Fruit fly (Drosophila melanogaster) whole organism, embryonic: ENCODE measurements around the gene osk.

Experiments
- Atf6 ChIP-seq: fragments of 200-800 bp; sonication (Bioruptor generic); IDR thresholded peaks from 2 replicates; pipeline ENCODE4 v1.3.6; 2022; ENCODE audit warnings: missing biosample characterization, missing genetic modification characterization
- B-H1 ChIP-seq: fragments of 200-800 bp; sonication (Bioruptor generic); IDR thresholded peaks from 3 replicates; pipeline ENCODE4 v1.3.6; 2022; ENCODE audit warnings: missing biosample characterization, missing genetic modification characterization
- BEAF-32 ChIP-seq: fragments of 200-800 bp; sonication (Bioruptor generic); optimal IDR thresholded peaks from 3 replicates; lab custom pipeline; 2017; ENCODE audit warnings: missing biosample characterization, missing genetic modification characterization, mild to moderate bottlenecking, moderate library complexity, missing genetic modification reagents
- CG12299 ChIP-seq: fragments of 200-800 bp; sonication (Bioruptor generic); optimal IDR thresholded peaks from 2 replicates; lab custom pipeline; 2018; ENCODE audit warnings: missing biosample characterization, mild to moderate bottlenecking, missing genetic modification characterization
- CG13123 ChIP-seq: fragments of 200-800 bp; sonication (Bioruptor generic); optimal IDR thresholded peaks from 2 replicates; lab custom pipeline; 2016; ENCODE audit warnings: missing biosample characterization, missing genetic modification characterization
- CG13624 ChIP-seq: fragments of 200-800 bp; sonication (Bioruptor generic); optimal IDR thresholded peaks from 2 replicates; lab custom pipeline; 2016; ENCODE audit warnings: missing biosample characterization, missing genetic modification characterization
- CG15011 ChIP-seq: fragments of 200-800 bp; sonication (Bioruptor generic); optimal IDR thresholded peaks from 3 replicates; lab custom pipeline; 2018; ENCODE audit warnings: missing biosample characterization, mild to moderate bottlenecking, missing genetic modification characterization
- CG1602 ChIP-seq: fragments of 200-800 bp; sonication (Bioruptor generic); optimal IDR thresholded peaks from 3 replicates; lab custom pipeline; 2016; ENCODE audit warnings: missing biosample characterization, missing genetic modification characterization
- CG17829 ChIP-seq: fragments of 200-800 bp; optimal IDR thresholded peaks from 2 replicates; lab custom pipeline; 2019; ENCODE audit warnings: missing biosample characterization, mild to moderate bottlenecking, missing genetic modification characterization, moderate library complexity
- CG32772 ChIP-seq: fragments of 200-800 bp; sonication (Bioruptor generic); IDR thresholded peaks from 2 replicates; pipeline ENCODE4 v1.3.6; 2022; ENCODE audit warnings: missing biosample characterization, missing genetic modification characterization
- CG33213 ChIP-seq: fragments of 200-800 bp; sonication (Bioruptor generic); optimal IDR thresholded peaks from 3 replicates; lab custom pipeline; 2016; ENCODE audit warnings: missing biosample characterization, missing genetic modification characterization
- CG3726 ChIP-seq: fragments of 200-800 bp; sonication (Bioruptor generic); IDR thresholded peaks from 3 replicates; pipeline ENCODE4, ENCODE4 v1.3.6; 2022; ENCODE audit warnings: missing biosample characterization, missing genetic modification characterization
- CG4707 ChIP-seq: fragments of 200-800 bp; sonication (Bioruptor generic); optimal IDR thresholded peaks from 2 replicates; lab custom pipeline; 2018; ENCODE audit warnings: missing biosample characterization, mild to moderate bottlenecking, missing genetic modification characterization, moderate library complexity
- CG8924 ChIP-seq: fragments of 200-800 bp; optimal IDR thresholded peaks from 3 replicates; lab custom pipeline; 2019; ENCODE audit warnings: missing biosample characterization, mild to moderate bottlenecking, missing genetic modification characterization, moderate library complexity
- CG9437 ChIP-seq: fragments of 200-800 bp; sonication (Bioruptor generic); optimal IDR thresholded peaks from 2 replicates; lab custom pipeline; 2018; ENCODE audit warnings: missing biosample characterization, mild to moderate bottlenecking, missing genetic modification characterization
- CkIIα-i1 ChIP-seq: fragments of 200-800 bp; sonication (Bioruptor generic); IDR thresholded peaks from 2 replicates; pipeline ENCODE4 v1.3.6; 2022; ENCODE audit warnings: missing biosample characterization, missing genetic modification characterization
- D19A ChIP-seq: fragments of 200-800 bp; optimal IDR thresholded peaks from 3 replicates; lab custom pipeline; 2019; ENCODE audit warnings: missing biosample characterization, mild to moderate bottlenecking, missing genetic modification characterization, moderate library complexity
- Dad ChIP-seq: fragments of 200-800 bp; sonication (Bioruptor generic); optimal IDR thresholded peaks from 3 replicates; lab custom pipeline; 2016; ENCODE audit warnings: missing biosample characterization, missing genetic modification characterization
- Doc2 ChIP-seq: fragments of 200-800 bp; sonication (Bioruptor generic); IDR thresholded peaks from 2 replicates; pipeline ENCODE4 v1.3.6; 2022; ENCODE audit warnings: missing biosample characterization, missing genetic modification characterization
- HLH3B ChIP-seq: fragments of 200-800 bp; sonication (Bioruptor generic); IDR thresholded peaks from 2 replicates; pipeline ENCODE4 v1.3.6; 2022; ENCODE audit warnings: missing biosample characterization, missing genetic modification characterization
- Hr51 ChIP-seq, 2 experiments: fragments of 200-800 bp; sonication (Bioruptor generic); optimal IDR thresholded peaks; 2 replicates in 1 of 2; 3 replicates in 1 of 2; lab custom pipeline; 2016 to 2018; ENCODE audit warnings: missing biosample characterization in 2 of 2, missing genetic modification characterization in 2 of 2, mild to moderate bottlenecking in 1 of 2, moderate library complexity in 1 of 2
- Lhr ChIP-seq: fragments of 200-800 bp; sonication (Bioruptor generic); optimal IDR thresholded peaks from 3 replicates; lab custom pipeline; 2017; ENCODE audit warnings: mild to moderate bottlenecking, missing biosample characterization, missing genetic modification reagents, missing genetic modification characterization
- NC2β ChIP-seq: fragments of 200-800 bp; sonication (Bioruptor generic); optimal IDR thresholded peaks from 2 replicates; lab custom pipeline; 2016; ENCODE audit warnings: missing biosample characterization, missing genetic modification characterization
- TFAM ChIP-seq: fragments of 200-800 bp; sonication (Bioruptor generic); optimal IDR thresholded peaks from 2 replicates; lab custom pipeline; 2017; ENCODE audit warnings: missing biosample characterization, missing genetic modification characterization, inconsistent platforms
- Xbp1 ChIP-seq: fragments of 200-800 bp; sonication (Bioruptor generic); optimal IDR thresholded peaks from 3 replicates; lab custom pipeline; 2016; ENCODE audit warnings: missing biosample characterization, mild to moderate bottlenecking, missing genetic modification characterization
- abd-A ChIP-seq: fragments of 200-800 bp; sonication (Bioruptor generic); optimal IDR thresholded peaks from 3 replicates; lab custom pipeline; 2019; ENCODE audit warnings: missing biosample characterization, mild to moderate bottlenecking, missing genetic modification characterization, moderate library complexity
- bcd ChIP-seq: fragments of 200-800 bp; sonication (Bioruptor generic); optimal IDR thresholded peaks from 2 replicates; lab custom pipeline; 2017; ENCODE audit warnings: missing biosample characterization, mild to moderate bottlenecking, missing genetic modification characterization
- bowl ChIP-seq: fragments of 200-800 bp; sonication (Bioruptor generic); IDR thresholded peaks from 2 replicates; pipeline ENCODE4 v1.3.6; 2022; ENCODE audit warnings: missing biosample characterization, missing genetic modification characterization
- bsh ChIP-seq, 2 experiments: fragments of 200-800 bp; sonication (Bioruptor generic); optimal IDR thresholded peaks; 2 replicates each; lab custom pipeline; 2017 to 2018; ENCODE audit warnings: mild to moderate bottlenecking in 2 of 2, missing biosample characterization in 2 of 2, missing genetic modification characterization in 2 of 2, moderate library complexity in 1 of 2
- corto ChIP-seq: fragments of 200-800 bp; sonication (Bioruptor generic); optimal IDR thresholded peaks from 2 replicates; lab custom pipeline; 2016; ENCODE audit warnings: missing biosample characterization, mild to moderate bottlenecking, missing genetic modification characterization, moderate library complexity
- ems ChIP-seq: fragments of 200-800 bp; sonication (Bioruptor generic); optimal IDR thresholded peaks from 3 replicates; lab custom pipeline; 2016; ENCODE audit warnings: missing biosample characterization, missing genetic modification characterization
- exex ChIP-seq: fragments of 200-800 bp; sonication (Bioruptor generic); optimal IDR thresholded peaks from 4 replicates; lab custom pipeline; 2018; ENCODE audit warnings: missing biosample characterization, mild to moderate bottlenecking, missing genetic modification characterization, moderate library complexity
- gcm2 ChIP-seq: fragments of 200-800 bp; sonication (Bioruptor generic); optimal IDR thresholded peaks from 2 replicates; lab custom pipeline; 2016; ENCODE audit warnings: missing biosample characterization, missing genetic modification characterization
- insv ChIP-seq, 2 experiments: fragments of 200-800 bp; sonication (Bioruptor generic); optimal IDR thresholded peaks; 3 replicates each; lab custom pipeline; 2016 to 2018; ENCODE audit warnings: missing biosample characterization in 2 of 2, missing genetic modification characterization in 2 of 2
- jing ChIP-seq: fragments of 200-800 bp; sonication (Bioruptor generic); optimal IDR thresholded peaks from 2 replicates; lab custom pipeline; 2018; ENCODE audit warnings: missing biosample characterization, mild to moderate bottlenecking, missing genetic modification characterization
- lov ChIP-seq, 2 experiments: fragments of 200-800 bp in 1 of 2; fragments of >200 bp in 1 of 2; sonication (Bioruptor generic) in 1 of 2; IDR thresholded peaks in 1 of 2; optimal IDR thresholded peaks in 1 of 2; 2 replicates in 1 of 2; 3 replicates in 1 of 2; pipeline versions ENCODE4 v1.3.6 to Lab custom; 2017 to 2022; ENCODE audit warnings: missing biosample characterization in 1 of 2, missing genetic modification characterization in 1 of 2
- mam ChIP-seq: fragments of 200-800 bp; sonication (Bioruptor generic); optimal IDR thresholded peaks from 3 replicates; lab custom pipeline; 2016; ENCODE audit warnings: missing biosample characterization, missing genetic modification characterization
- nom ChIP-seq: fragments of 200-800 bp; sonication (Bioruptor generic); optimal IDR thresholded peaks from 2 replicates; lab custom pipeline; 2017; ENCODE audit warnings: missing biosample characterization, missing genetic modification characterization, mild to moderate bottlenecking, moderate library complexity, missing genetic modification reagents
- prd ChIP-seq, 3 experiments: fragments of >200 bp in 2 of 3; fragments of 200-800 bp in 1 of 3; sonication (Bioruptor generic) in 1 of 3; optimal IDR thresholded peaks in 2 of 3; IDR thresholded peaks in 1 of 3; 2 replicates in 2 of 3; 3 replicates in 1 of 3; pipeline versions ENCODE4 v1.3.6 to Lab custom; 2017 to 2022; ENCODE audit warnings: missing biosample characterization in 1 of 3, missing genetic modification characterization in 1 of 3
- ro ChIP-seq: fragments of 200-800 bp; sonication (Bioruptor generic); IDR thresholded peaks from 2 replicates; pipeline ENCODE4 v1.3.6; 2022; ENCODE audit warnings: missing biosample characterization, missing genetic modification characterization
- scrt ChIP-seq: fragments of 200-800 bp; sonication (Bioruptor generic); optimal IDR thresholded peaks from 2 replicates; lab custom pipeline; 2018; ENCODE audit warnings: missing biosample characterization, mild to moderate bottlenecking, missing genetic modification characterization, moderate library complexity
- tin ChIP-seq: fragments of 200-800 bp; sonication (Bioruptor generic); optimal IDR thresholded peaks from 3 replicates; lab custom pipeline; 2016; ENCODE audit warnings: missing biosample characterization, missing genetic modification characterization
- tna ChIP-seq: fragments of 200-800 bp; sonication (Bioruptor generic); IDR thresholded peaks from 2 replicates; pipeline ENCODE4 v1.3.6; 2022; ENCODE audit warnings: missing biosample characterization, missing genetic modification characterization; ENCODE audit not compliant: partially characterized antibody
- unpg ChIP-seq: fragments of 200-800 bp; sonication (Bioruptor generic); optimal IDR thresholded peaks from 3 replicates; lab custom pipeline; 2018; ENCODE audit warnings: missing biosample characterization, mild to moderate bottlenecking, missing genetic modification characterization, moderate library complexity
- wor ChIP-seq: fragments of 200-800 bp; sonication (Bioruptor generic); IDR thresholded peaks from 2 replicates; pipeline ENCODE4 v1.3.6; 2022; ENCODE audit warnings: missing biosample characterization, missing genetic modification characterization
- zen ChIP-seq: fragments of 200-800 bp; sonication (Bioruptor generic); optimal IDR thresholded peaks from 3 replicates; lab custom pipeline; 2018; ENCODE audit warnings: missing biosample characterization, mild to moderate bottlenecking, missing genetic modification characterization, moderate library complexity
- zfh2 ChIP-seq: fragments of 200-800 bp; sonication (Bioruptor generic); optimal IDR thresholded peaks from 2 replicates; lab custom pipeline; 2016; ENCODE audit warnings: missing biosample characterization, missing genetic modification characterization

osk gene

DNA sequence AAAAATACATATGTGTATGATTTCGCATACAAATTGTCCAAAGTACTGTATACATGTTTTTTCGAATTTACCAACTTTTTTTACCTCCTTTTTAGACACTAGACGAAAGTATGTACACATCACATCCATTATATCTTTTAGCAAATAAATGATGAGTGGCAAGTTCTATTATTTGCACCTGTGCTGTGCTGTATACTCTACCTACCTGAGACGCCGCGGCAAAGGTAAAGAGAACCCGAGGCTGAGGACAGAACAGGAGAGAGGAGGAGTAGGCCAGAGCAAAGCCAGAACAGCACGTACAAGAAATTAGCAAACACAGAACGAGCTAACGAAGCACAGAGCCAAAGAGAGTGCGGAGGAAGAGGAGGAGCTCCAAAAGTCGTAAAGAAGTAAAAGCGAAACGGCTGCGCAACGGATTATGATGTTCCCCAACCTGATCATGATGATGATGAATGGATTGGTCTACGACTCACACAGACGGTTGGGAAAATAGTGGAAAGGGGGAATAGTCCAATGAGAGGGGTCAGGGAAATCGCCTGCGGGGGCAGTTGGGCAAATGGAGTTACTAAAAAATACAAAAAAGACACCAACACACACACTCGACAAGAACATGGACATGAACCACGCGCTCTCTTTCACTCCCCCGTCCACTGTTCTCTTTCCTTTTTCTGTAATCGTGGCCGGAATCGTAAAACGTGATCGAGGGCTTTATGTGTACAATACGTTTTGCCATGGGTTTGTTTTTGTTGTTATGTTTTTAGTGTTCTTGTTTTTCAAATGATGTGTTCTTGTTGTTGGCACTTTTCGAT is 6.9 kb upstream of the osk start (continued):
- TF ChIP-seq CG32772 (GFP tag; lab: Robert Waterston, UW) (peak; percentile 52), zfh2 (peak; percentile 51), D19A (tag; lab: Kevin White, UChicago) (peak; percentile 90), scrt (GFP tag; lab: Kevin White, UChicago) (peak; percentile 59), CG13123 (peak; percentile 44), unpg (GFP tag; lab: Kevin White, UChicago) (peak; percentile 81), Dad (no peak), bowl (GFP tag; lab: Robert Waterston, UW) (no peak), tna (GFP tag; lab: Robert Waterston, UW) (no peak), CG13624 (peak; percentile 41), abd-A (tag; lab: Kevin White, UChicago) (no peak), CG12299 (peak; percentile 55), ro (no peak), Atf6 (peak; percentile 11; the same call in 1 of the 2 replicates), zen (tag; lab: Kevin White, UChicago) (peak; percentile 96), CG17829 (tag; lab: Kevin White, UChicago) (peak; percentile 90), CG4707 (peak; percentile 44), CkIIα-i1 (GFP tag; lab: Robert Waterston, UW) (no peak), exex (tag; lab: Kevin White, UChicago) (peak; percentile 36), prd (optimal IDR thresholded peaks at IDR 0.05; lab: Kevin White, UChicago) (no peak), prd (GFP tag; IDR thresholded peaks at IDR 0.05; lab: Robert Waterston, UW) (peak; percentile 87), bcd (GFP tag; lab: Kevin White, UChicago) (peak; percentile 65), Hr51 (GFP tag; optimal IDR thresholded peaks at IDR 0.05; lab: Kevin White, UChicago) (peak; percentile 47 to 69), CG3726 (GFP tag; lab: Robert Waterston, UW) (no peak), B-H1 (GFP tag; lab: Robert Waterston, UW) (peak; percentile 29; the same call in 1 of the 3 replicates), Xbp1 (peak; percentile 67), Doc2 (GFP tag; lab: Robert Waterston, UW) (no peak), TFAM (no peak), Lhr (peak; percentile 32), jing (peak; percentile 65), NC2β (GFP tag; lab: Kevin White, UChicago) (peak; percentile 78), tin (GFP tag; lab: Kevin White, UChicago) (peak; percentile 73), CG9437 (GFP tag; lab: Kevin White, UChicago) (peak; percentile 66), wor (no peak), BEAF-32 (GFP tag; lab: Kevin White, UChicago) (no peak), bsh (GFP tag; optimal IDR thresholded peaks at IDR 0.05; lab: Kevin White, UChicago) (peak; percentile 68 to 81), gcm2 (no peak), ems (peak; percentile 6), CG1602 (GFP tag; lab: Kevin White, UChicago) (peak; percentile 56), nom (GFP tag; lab: Kevin White, UChicago) (no peak), lov (optimal IDR thresholded peaks at IDR 0.05; lab: Kevin White, UChicago) (no peak), lov (GFP tag; IDR thresholded peaks at IDR 0.05; lab: Robert Waterston, UW) (no peak), CG33213 (GFP tag; lab: Kevin White, UChicago) (peak; percentile 25), corto (GFP tag; lab: Kevin White, UChicago) (peak; percentile 69), insv (GFP tag; optimal IDR thresholded peaks at IDR 0.05; lab: Kevin White, UChicago) (peak in 1 of 2 experiments; percentile 10), mam (GFP tag; lab: Kevin White, UChicago) (peak; percentile 44), CG15011 (GFP tag; lab: Kevin White, UChicago) (peak; percentile 79), CG8924 (tag; lab: Kevin White, UChicago) (peak; percentile 85), HLH3B (GFP tag; lab: Robert Waterston, UW) (peak; percentile 38; the same call in 1 of the 2 replicates)
